Worm (Caenorhabditis elegans) whole organism, mixed stage, embryonic: ENCODE results near the gene M02D8.7.

Experiments
- ceh-83 ChIP-seq: fragments of 200-800 bp; sonication (Bioruptor generic); optimal IDR thresholded peaks from 2 replicates; lab custom pipeline; 2018; ENCODE audit warnings: mild to moderate bottlenecking, missing genetic modification characterization, missing compliant biosample characterization
- lin-13 ChIP-seq: fragments of 150-350 bp; optimal IDR thresholded peaks from 2 replicates; lab custom pipeline; 2014; ENCODE audit warnings: missing biosample characterization, missing genetic modification characterization
- lsy-2 ChIP-seq: fragments of 150-350 bp; optimal IDR thresholded peaks from 2 replicates; lab custom pipeline; 2014; ENCODE audit warnings: missing biosample characterization, missing genetic modification characterization
- nhr-237 ChIP-seq: fragments of 150-350 bp; optimal IDR thresholded peaks from 2 replicates; lab custom pipeline; 2014; ENCODE audit warnings: missing biosample characterization, missing genetic modification characterization
- snpc-4 ChIP-seq: fragments of 150-350 bp; optimal IDR thresholded peaks from 2 replicates; lab custom pipeline; 2014; ENCODE audit warnings: missing biosample characterization, missing genetic modification characterization
- unc-62 ChIP-seq: fragments of 150-350 bp; optimal IDR thresholded peaks from 2 replicates; lab custom pipeline; 2014; ENCODE audit warnings: missing biosample characterization, missing genetic modification reagents, missing genetic modification characterization

DNA sequence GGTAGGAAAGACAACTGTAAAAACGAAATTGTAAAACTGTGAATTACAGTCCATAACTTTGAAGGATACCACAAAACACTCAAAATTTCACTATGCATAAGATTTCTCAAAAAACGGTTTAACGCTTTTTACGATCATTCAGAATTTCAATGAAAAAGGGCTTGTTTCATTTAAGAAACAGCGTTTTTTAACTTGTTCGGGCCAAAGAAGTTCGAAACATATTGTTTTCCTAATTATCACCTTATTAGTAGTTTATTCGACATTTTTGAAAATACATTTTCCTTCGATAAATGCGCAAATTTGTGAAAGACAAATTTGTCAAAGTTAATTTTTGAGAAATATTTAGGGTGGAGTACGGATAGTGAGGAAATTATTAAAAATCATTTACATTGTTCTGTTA, 38.0 kb downstream of the M02D8.7 start:
- TF ChIP-seq ceh-83 (GFP tag; lab: Kevin White, UChicago) (no peak), lsy-2 (tag; lab: Kevin White, UChicago) (no peak), unc-62 (GFP tag; lab: Kevin White, UChicago) (no peak), nhr-237 (tag; lab: Kevin White, UChicago) (no peak), snpc-4 (tag; lab: Kevin White, UChicago) (no peak), lin-13 (tag; lab: Kevin White, UChicago) (no peak)
